Fruit fly (Drosophila melanogaster) whole organism, embryonic: ENCODE results near the gene CG9132.

Experiments used
- Asciz ChIP-seq: fragments of 200-800 bp; sonication (Bioruptor generic); optimal IDR thresholded peaks from 2 replicates; lab custom pipeline; 2017; ENCODE audit warnings: missing biosample characterization, mild to moderate bottlenecking, missing genetic modification characterization, missing genetic modification reagents
- Awh ChIP-seq: fragments of 200-800 bp; sonication (Bioruptor generic); IDR thresholded peaks from 2 replicates; pipeline ENCODE4, ENCODE4 v1.3.6; 2022; ENCODE audit warnings: missing biosample characterization, missing genetic modification characterization
- CG10543 ChIP-seq: fragments of 200-800 bp; sonication (Bioruptor generic); optimal IDR thresholded peaks from 3 replicates; lab custom pipeline; 2017; ENCODE audit warnings: missing biosample characterization, mild to moderate bottlenecking, missing genetic modification characterization, moderate library complexity
- CG10565 ChIP-seq: fragments of 200-800 bp; sonication (Bioruptor generic); optimal IDR thresholded peaks from 3 replicates; lab custom pipeline; 2016; ENCODE audit warnings: missing biosample characterization, mild to moderate bottlenecking, missing genetic modification characterization
- CG11456 ChIP-seq: fragments of 200-800 bp; sonication (Bioruptor generic); IDR thresholded peaks from 3 replicates; pipeline ENCODE4 v1.3.6; 2022; ENCODE audit warnings: missing biosample characterization, missing genetic modification characterization
- CG11695 ChIP-seq: fragments of 200-800 bp; sonication (Bioruptor generic); IDR thresholded peaks from 3 replicates; pipeline ENCODE4 v1.3.6; 2022; ENCODE audit warnings: missing biosample characterization, missing genetic modification characterization
- CG11723 ChIP-seq: fragments of 200-800 bp; sonication (Bioruptor generic); optimal IDR thresholded peaks from 2 replicates; lab custom pipeline; 2017; ENCODE audit warnings: missing biosample characterization, mild to moderate bottlenecking, missing genetic modification characterization
- CG13296 ChIP-seq: fragments of 200-800 bp; sonication (Bioruptor generic); optimal IDR thresholded peaks from 3 replicates; lab custom pipeline; 2018; ENCODE audit warnings: missing biosample characterization, mild to moderate bottlenecking, missing genetic modification characterization
- CG13894 ChIP-seq: fragments of 200-800 bp; sonication (Bioruptor generic); optimal IDR thresholded peaks from 3 replicates; lab custom pipeline; 2018; ENCODE audit warnings: missing biosample characterization, mild to moderate bottlenecking, missing genetic modification characterization, moderate library complexity
- CG1602 ChIP-seq: fragments of 200-800 bp; sonication (Bioruptor generic); optimal IDR thresholded peaks from 3 replicates; lab custom pipeline; 2016; ENCODE audit warnings: missing biosample characterization, missing genetic modification characterization
- CG17385 ChIP-seq: fragments of 200-800 bp; sonication (Bioruptor generic); optimal IDR thresholded peaks from 3 replicates; lab custom pipeline; 2018; ENCODE audit warnings: missing biosample characterization, mild to moderate bottlenecking, missing genetic modification characterization
- CG2202 ChIP-seq: fragments of 200-800 bp; sonication (Bioruptor generic); optimal IDR thresholded peaks from 2 replicates; lab custom pipeline; 2018; ENCODE audit warnings: missing biosample characterization, mild to moderate bottlenecking, missing genetic modification characterization
- CG2678 ChIP-seq: fragments of 200-800 bp; sonication (Bioruptor generic); optimal IDR thresholded peaks from 3 replicates; lab custom pipeline; 2019; ENCODE audit warnings: missing biosample characterization, mild to moderate bottlenecking, missing genetic modification characterization, moderate library complexity
- CG3065 ChIP-seq: fragments of 200-800 bp; sonication (Bioruptor generic); optimal IDR thresholded peaks from 2 replicates; lab custom pipeline; 2016; ENCODE audit warnings: missing biosample characterization, missing genetic modification characterization
- CG3847 ChIP-seq: fragments of 200-800 bp; sonication (Bioruptor generic); IDR thresholded peaks from 2 replicates; pipeline ENCODE4 v1.3.6; 2022; ENCODE audit warnings: missing biosample characterization, missing genetic modification characterization
- CG42726 ChIP-seq: fragments of 200-800 bp; sonication (Bioruptor generic); IDR thresholded peaks from 2 replicates; pipeline ENCODE4 v1.3.6; 2022; ENCODE audit warnings: missing biosample characterization, missing genetic modification characterization; ENCODE audit not compliant: partially characterized antibody
- CG7357 ChIP-seq: fragments of 200-800 bp; sonication (Bioruptor generic); IDR thresholded peaks from 3 replicates; pipeline ENCODE4 v1.3.6; 2022; ENCODE audit warnings: missing biosample characterization, missing genetic modification characterization
- CG7839 ChIP-seq: fragments of 200-800 bp; sonication (Bioruptor generic); optimal IDR thresholded peaks from 3 replicates; lab custom pipeline; 2018; ENCODE audit warnings: missing biosample characterization, mild to moderate bottlenecking, missing genetic modification characterization, moderate library complexity
- CG8765 ChIP-seq: fragments of 200-800 bp; sonication (Bioruptor generic); IDR thresholded peaks from 2 replicates; pipeline ENCODE4 v1.3.6; 2022; ENCODE audit warnings: missing biosample characterization, missing genetic modification characterization
- Chrac-16 ChIP-seq: fragments of 200-800 bp; sonication (Bioruptor generic); optimal IDR thresholded peaks from 3 replicates; lab custom pipeline; 2016; ENCODE audit warnings: missing biosample characterization, missing genetic modification characterization
- Fer1 ChIP-seq: fragments of 200-800 bp; sonication (Bioruptor generic); optimal IDR thresholded peaks from 2 replicates; lab custom pipeline; 2017; ENCODE audit warnings: missing biosample characterization, mild to moderate bottlenecking, missing genetic modification characterization
- HLH4C ChIP-seq: fragments of 200-800 bp; sonication (Bioruptor generic); IDR thresholded peaks from 3 replicates; pipeline ENCODE4 v1.3.6; 2022; ENCODE audit warnings: missing biosample characterization, missing genetic modification characterization; ENCODE audit not compliant: partially characterized antibody
- HLH54F ChIP-seq: fragments of 200-800 bp; sonication (Bioruptor generic); optimal IDR thresholded peaks from 3 replicates; lab custom pipeline; 2016; ENCODE audit warnings: missing biosample characterization, missing genetic modification characterization
- Hr3 ChIP-seq: fragments of 200-800 bp; sonication (Bioruptor generic); optimal IDR thresholded peaks from 3 replicates; lab custom pipeline; 2016; ENCODE audit warnings: missing biosample characterization, missing genetic modification characterization
- NfI ChIP-seq: fragments of 200-800 bp; sonication (Bioruptor generic); optimal IDR thresholded peaks from 3 replicates; lab custom pipeline; 2018; ENCODE audit warnings: missing biosample characterization, mild to moderate bottlenecking, missing genetic modification characterization, moderate library complexity
- Oli ChIP-seq: fragments of 200-800 bp; sonication (Bioruptor generic); optimal IDR thresholded peaks from 2 replicates; lab custom pipeline; 2018; ENCODE audit warnings: missing biosample characterization, mild to moderate bottlenecking, missing genetic modification characterization, moderate library complexity
- Spps ChIP-seq: fragments of 200-800 bp; sonication (Bioruptor generic); optimal IDR thresholded peaks from 2 replicates; lab custom pipeline; 2018; ENCODE audit warnings: missing biosample characterization, mild to moderate bottlenecking, missing genetic modification characterization
- Ssrp ChIP-seq: fragments of 200-800 bp; sonication (Bioruptor generic); optimal IDR thresholded peaks from 2 replicates; lab custom pipeline; 2018; ENCODE audit warnings: missing biosample characterization, mild to moderate bottlenecking, missing genetic modification characterization, moderate library complexity
- Stat92E ChIP-seq, 3 experiments: fragments of >200 bp in 2 of 3; fragments of 200-800 bp in 1 of 3; sonication (Bioruptor generic) in 1 of 3; optimal IDR thresholded peaks; 2 replicates each; lab custom pipeline; 2017 to 2019; ENCODE audit warnings: missing biosample characterization in 3 of 3, missing genetic modification characterization in 3 of 3, mild to moderate bottlenecking in 1 of 3, moderate library complexity in 1 of 3
- Xrp1 ChIP-seq: fragments of 200-800 bp; sonication (Bioruptor generic); IDR thresholded peaks from 2 replicates; pipeline ENCODE4 v1.3.6; 2022; ENCODE audit warnings: missing biosample characterization, missing genetic modification characterization
- ash1 ChIP-seq: fragments of 200-800 bp; sonication (Bioruptor generic); optimal IDR thresholded peaks from 2 replicates; lab custom pipeline; 2018; ENCODE audit warnings: missing biosample characterization, mild to moderate bottlenecking, missing genetic modification characterization
- crol ChIP-seq: fragments of 200-800 bp; sonication (Bioruptor generic); IDR thresholded peaks from 2 replicates; pipeline ENCODE4 v1.3.6; 2022; ENCODE audit warnings: missing biosample characterization, missing genetic modification characterization
- en ChIP-seq: fragments of 200-800 bp; sonication (Bioruptor generic); optimal IDR thresholded peaks from 2 replicates; lab custom pipeline; 2016; ENCODE audit warnings: missing biosample characterization, missing genetic modification characterization
- ewg ChIP-seq: fragments of 200-800 bp; sonication (Bioruptor generic); optimal IDR thresholded peaks from 3 replicates; lab custom pipeline; 2017; ENCODE audit warnings: mild to moderate bottlenecking, missing biosample characterization, missing genetic modification reagents, missing genetic modification characterization
- eyg ChIP-seq: fragments of 200-800 bp; sonication (Bioruptor generic); optimal IDR thresholded peaks from 3 replicates; lab custom pipeline; 2016; ENCODE audit warnings: missing biosample characterization, missing genetic modification characterization
- fd96Cb ChIP-seq: fragments of 200-800 bp; sonication (Bioruptor generic); optimal IDR thresholded peaks from 2 replicates; lab custom pipeline; 2018; ENCODE audit warnings: missing biosample characterization, mild to moderate bottlenecking, missing genetic modification characterization, moderate library complexity
- fu2 ChIP-seq: fragments of 200-800 bp; sonication (Bioruptor generic); optimal IDR thresholded peaks from 2 replicates; lab custom pipeline; 2016; ENCODE audit warnings: missing biosample characterization, missing genetic modification characterization
- her ChIP-seq: fragments of 200-800 bp; sonication (Bioruptor generic); optimal IDR thresholded peaks from 2 replicates; lab custom pipeline; 2016; ENCODE audit warnings: missing biosample characterization, missing genetic modification characterization
- jumu ChIP-seq: fragments of 200-800 bp; sonication (Bioruptor generic); optimal IDR thresholded peaks from 3 replicates; lab custom pipeline; 2016; ENCODE audit warnings: missing biosample characterization, missing genetic modification characterization
- klu ChIP-seq: fragments of 200-800 bp; sonication (Bioruptor generic); IDR thresholded peaks from 2 replicates; pipeline ENCODE4 v1.3.6; 2022; ENCODE audit warnings: missing biosample characterization, missing genetic modification characterization
- kni ChIP-seq: fragments of 200-800 bp; sonication (Bioruptor generic); optimal IDR thresholded peaks from 3 replicates; lab custom pipeline; 2017; ENCODE audit warnings: mild to moderate bottlenecking, missing biosample characterization, missing genetic modification reagents, missing genetic modification characterization
- nom ChIP-seq: fragments of 200-800 bp; sonication (Bioruptor generic); optimal IDR thresholded peaks from 2 replicates; lab custom pipeline; 2017; ENCODE audit warnings: missing biosample characterization, missing genetic modification characterization, mild to moderate bottlenecking, moderate library complexity, missing genetic modification reagents
- odd ChIP-seq: fragments of 200-800 bp; sonication (Bioruptor generic); optimal IDR thresholded peaks from 2 replicates; lab custom pipeline; 2017; ENCODE audit warnings: missing biosample characterization, mild to moderate bottlenecking, missing genetic modification characterization
- peb ChIP-seq: fragments of 200-800 bp; sonication (Bioruptor generic); IDR thresholded peaks from 2 replicates; pipeline ENCODE4 v1.3.6; 2022; ENCODE audit warnings: missing biosample characterization, missing genetic modification characterization
- pita ChIP-seq: fragments of 200-800 bp; sonication (Bioruptor generic); optimal IDR thresholded peaks from 2 replicates; lab custom pipeline; 2017; ENCODE audit warnings: missing biosample characterization, mild to moderate bottlenecking, missing genetic modification characterization
- run ChIP-seq: fragments of 200-800 bp; sonication (Bioruptor generic); optimal IDR thresholded peaks from 3 replicates; lab custom pipeline; 2018; ENCODE audit warnings: missing biosample characterization, mild to moderate bottlenecking, missing genetic modification characterization
- schlank ChIP-seq: fragments of 200-800 bp; sonication (Bioruptor generic); optimal IDR thresholded peaks from 2 replicates; lab custom pipeline; 2018; ENCODE audit warnings: missing biosample characterization, mild to moderate bottlenecking, missing genetic modification characterization
- shn ChIP-seq: fragments of 200-800 bp; sonication (Bioruptor generic); optimal IDR thresholded peaks from 3 replicates; lab custom pipeline; 2016; ENCODE audit warnings: missing biosample characterization, missing genetic modification characterization
- toy ChIP-seq: fragments of 200-800 bp; sonication (Bioruptor generic); IDR thresholded peaks from 2 replicates; pipeline ENCODE4 v1.3.6; 2022; ENCODE audit warnings: missing biosample characterization, missing genetic modification characterization

CG9132 gene

DNA sequence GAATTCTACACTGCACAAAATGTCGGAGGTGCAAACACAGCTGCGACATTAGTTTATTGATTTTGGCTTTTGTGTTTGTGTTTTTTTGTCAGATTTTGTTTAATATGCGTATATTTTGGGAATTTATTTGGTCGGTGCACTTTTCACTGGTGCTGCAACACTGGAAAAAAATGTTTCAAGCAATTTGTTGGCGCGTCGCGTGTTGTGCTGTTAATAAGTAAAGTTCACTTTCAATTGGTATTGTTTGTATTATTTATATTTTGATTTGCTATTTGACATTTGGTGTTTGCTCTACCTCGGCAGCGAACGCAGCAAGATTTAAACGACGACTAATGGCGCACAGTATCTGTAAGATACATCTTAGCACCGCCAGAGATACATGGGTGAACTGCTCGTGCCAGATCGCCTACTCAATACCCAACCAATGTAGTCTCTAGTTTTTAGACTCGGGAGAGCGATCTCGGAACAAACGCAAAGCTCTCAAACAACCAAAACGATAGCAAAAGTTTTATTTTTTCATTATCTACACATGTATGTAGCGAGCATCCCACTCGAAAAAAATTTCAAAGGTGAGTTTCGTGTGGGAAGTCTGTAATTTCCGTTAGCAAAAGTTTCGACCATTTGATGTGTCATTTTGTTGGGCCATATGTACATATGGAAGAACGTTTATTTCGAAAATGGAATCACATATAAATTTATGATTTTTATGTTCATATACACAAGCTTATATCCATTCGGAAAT, 18.2 kb downstream of the CG9132 start (continued):
- peak; percentile 59; the same call in 1 of the 3 replicates for TF ChIP-seq CG11456 (GFP tag; lab: Robert Waterston, UW)
- peak; percentile 67 for TF ChIP-seq CG10543 (GFP tag; lab: Kevin White, UChicago)
- TF ChIP-seq klu (GFP tag; lab: Robert Waterston, UW) = no peak
- TF ChIP-seq fd96Cb (tag; lab: Kevin White, UChicago) = peak; percentile 42
- no peak for TF ChIP-seq CG10565 (GFP tag; lab: Kevin White, UChicago)
- no peak for TF ChIP-seq nom
- peak; percentile 42 for TF ChIP-seq Ssrp (tag; lab: Kevin White, UChicago)
- peak; percentile 5 for TF ChIP-seq her
- TF ChIP-seq Fer1 (GFP tag; lab: Kevin White, UChicago) = peak; percentile 54
- no peak for TF ChIP-seq crol
- TF ChIP-seq ash1 = no peak
- peak; percentile 53 for TF ChIP-seq Oli
- TF ChIP-seq CG42726 (GFP tag; lab: Robert Waterston, UW) = no peak
- TF ChIP-seq HLH4C (GFP tag; lab: Robert Waterston, UW) = no peak
- TF ChIP-seq schlank (tag; lab: Kevin White, UChicago) = peak; percentile 2
- peak; percentile 32 for TF ChIP-seq CG17385
- TF ChIP-seq CG2678 (tag; lab: Kevin White, UChicago) = peak; percentile 58
- no peak for TF ChIP-seq en (GFP tag; lab: Kevin White, UChicago)
- TF ChIP-seq CG1602 = peak; percentile 38
- TF ChIP-seq peb (GFP tag; lab: Robert Waterston, UW) = no peak
- TF ChIP-seq CG2202 (tag; lab: Kevin White, UChicago) = no peak
- TF ChIP-seq CG11695 (GFP tag; lab: Robert Waterston, UW) = peak; percentile 50; the same call in 1 of the 3 replicates
- TF ChIP-seq HLH54F (GFP tag; lab: Kevin White, UChicago) = peak; percentile 47
- TF ChIP-seq Hr3 (GFP tag; lab: Kevin White, UChicago) = peak; percentile 19
- peak; percentile 30 for TF ChIP-seq shn (GFP tag; lab: Kevin White, UChicago)
- no peak for TF ChIP-seq CG8765
- TF ChIP-seq Awh = peak; percentile 65; the same call in 1 of the 2 replicates
- peak; percentile 45; the same call in 1 of the 2 replicates for TF ChIP-seq Xrp1
- TF ChIP-seq Stat92E (GFP tag; optimal IDR thresholded peaks at IDR 0.05; lab: Kevin White, UChicago) = no peak
- no peak for TF ChIP-seq Spps (tag; lab: Kevin White, UChicago)
- TF ChIP-seq jumu (GFP tag; lab: Kevin White, UChicago) = peak; percentile 37
- TF ChIP-seq run = peak; percentile 37
- peak; percentile 54 for TF ChIP-seq NfI (GFP tag; lab: Kevin White, UChicago)
- peak; percentile 38 for TF ChIP-seq eyg (GFP tag; lab: Kevin White, UChicago)
- TF ChIP-seq Asciz (GFP tag; lab: Kevin White, UChicago) = peak; percentile 25
- peak; percentile 31 for TF ChIP-seq odd (GFP tag; lab: Kevin White, UChicago)
- TF ChIP-seq toy (GFP tag; lab: Robert Waterston, UW) = no peak
- no peak for TF ChIP-seq fu2 (GFP tag; lab: Kevin White, UChicago)
- TF ChIP-seq Chrac-16 = peak; percentile 40
- TF ChIP-seq CG7357 (GFP tag; lab: Robert Waterston, UW) = peak; percentile 36; the same call in 1 of the 3 replicates
- peak; percentile 60 for TF ChIP-seq CG7839
- peak; percentile 29 for TF ChIP-seq ewg (GFP tag; lab: Kevin White, UChicago)
- TF ChIP-seq CG13894 (tag; lab: Kevin White, UChicago) = peak; percentile 74
- TF ChIP-seq CG11723 (GFP tag; lab: Kevin White, UChicago) = peak; percentile 21
- TF ChIP-seq CG3847 = peak; percentile 49
- peak; percentile 5 for TF ChIP-seq CG13296 (GFP tag; lab: Kevin White, UChicago)
- TF ChIP-seq CG3065 (GFP tag; lab: Kevin White, UChicago) = no peak
- TF ChIP-seq pita (GFP tag; lab: Kevin White, UChicago) = no peak
- TF ChIP-seq kni (GFP tag; lab: Kevin White, UChicago) = no peak
